Worm (Caenorhabditis elegans): Measurements from ENCODE around the gene F58F9.4.

- TF ChIP-seq ztf-11 (tag; optimal IDR thresholded peaks at IDR 0.05): no peak
- no peak for TF ChIP-seq ZK546.5 (tag; optimal IDR thresholded peaks at IDR 0.05)
- no peak for TF ChIP-seq nhr-11 (tag; optimal IDR thresholded peaks at IDR 0.05)
- TF ChIP-seq R02D3.7 (tag; optimal IDR thresholded peaks at IDR 0.05): no peak
- TF ChIP-seq ama-1 (optimal IDR thresholded peaks at IDR 0.05): no peak
- no peak for TF ChIP-seq egl-27 (tag; optimal IDR thresholded peaks at IDR 0.05)
- TF ChIP-seq ceh-82 (tag; optimal IDR thresholded peaks at IDR 0.05): no peak
- TF ChIP-seq lsy-2 (tag; optimal IDR thresholded peaks at IDR 0.05): no peak
- no peak for TF ChIP-seq blmp-1 (tag; optimal IDR thresholded peaks at IDR 0.05; ENCODE audit: insufficient read depth)
These were observed 21.5 kb upstream of the F58F9.4 start for ce11 chrIV:6209337-6209736.

Data from whole organism, L2 larva.